Fruit fly (Drosophila melanogaster) whole organism, adult: ENCODE results near the gene CAHbeta.

Source experiments
- CG11617 ChIP-seq: fragments of 200-800 bp; sonication (Bioruptor generic); optimal IDR thresholded peaks from 2 replicates; lab custom pipeline; 2017; ENCODE audit warnings: mild to moderate bottlenecking, missing biosample characterization, missing genetic modification reagents, missing genetic modification characterization
- CG12768 ChIP-seq: fragments of 200-800 bp; sonication (Bioruptor generic); optimal IDR thresholded peaks from 2 replicates; lab custom pipeline; 2017; ENCODE audit warnings: missing biosample characterization, missing genetic modification characterization, mild to moderate bottlenecking, moderate library complexity, missing genetic modification reagents
- CG14711 ChIP-seq: fragments of 200-800 bp; sonication (Bioruptor generic); optimal IDR thresholded peaks from 2 replicates; lab custom pipeline; 2018; ENCODE audit warnings: missing biosample characterization, mild to moderate bottlenecking, missing genetic modification characterization, moderate library complexity
- CG1620 ChIP-seq: fragments of 200-800 bp; sonication (Bioruptor generic); optimal IDR thresholded peaks from 2 replicates; lab custom pipeline; 2016; ENCODE audit warnings: missing biosample characterization, missing genetic modification characterization
- CG33017 ChIP-seq: fragments of 200-800 bp; sonication (Bioruptor generic); optimal IDR thresholded peaks from 2 replicates; lab custom pipeline; 2018; ENCODE audit warnings: missing biosample characterization, mild to moderate bottlenecking, missing genetic modification characterization, moderate library complexity
- CG5204 ChIP-seq: fragments of 200-800 bp; sonication (Bioruptor generic); optimal IDR thresholded peaks from 2 replicates; lab custom pipeline; 2016; ENCODE audit warnings: missing biosample characterization, missing genetic modification characterization
- CG7045 ChIP-seq: fragments of 200-800 bp; sonication (Bioruptor generic); optimal IDR thresholded peaks from 2 replicates; lab custom pipeline; 2017; ENCODE audit warnings: missing biosample characterization, mild to moderate bottlenecking, missing genetic modification characterization
- CG7101 ChIP-seq: fragments of 200-800 bp; sonication (Bioruptor generic); optimal IDR thresholded peaks from 2 replicates; lab custom pipeline; 2018; ENCODE audit warnings: missing biosample characterization, mild to moderate bottlenecking, missing genetic modification characterization, moderate library complexity
- Clk ChIP-seq: fragments of 200-800 bp; sonication (Bioruptor generic); optimal IDR thresholded peaks from 2 replicates; lab custom pipeline; 2017; ENCODE audit warnings: missing biosample characterization, missing genetic modification characterization
- Crg-1 ChIP-seq: fragments of 200-800 bp; sonication (Bioruptor generic); optimal IDR thresholded peaks from 2 replicates; lab custom pipeline; 2016; ENCODE audit warnings: missing biosample characterization, missing genetic modification characterization
- Hr96 ChIP-seq: fragments of 200-800 bp; sonication (Bioruptor generic); optimal IDR thresholded peaks from 2 replicates; lab custom pipeline; 2016; ENCODE audit warnings: missing biosample characterization, missing genetic modification characterization
- Mnt ChIP-seq: fragments of 200-800 bp; sonication (Bioruptor generic); optimal IDR thresholded peaks from 2 replicates; lab custom pipeline; 2016; ENCODE audit warnings: missing biosample characterization, mild to moderate bottlenecking, missing genetic modification characterization
- bab1 ChIP-seq: fragments of 200-800 bp; sonication (Bioruptor generic); optimal IDR thresholded peaks from 3 replicates; lab custom pipeline; 2019; ENCODE audit warnings: missing biosample characterization, mild to moderate bottlenecking, missing genetic modification characterization, moderate library complexity
- cic ChIP-seq: fragments of 200-800 bp; sonication (Bioruptor generic); optimal IDR thresholded peaks from 2 replicates; lab custom pipeline; 2017; ENCODE audit warnings: missing biosample characterization, mild to moderate bottlenecking, missing genetic modification characterization, moderate library complexity
- cnc ChIP-seq, 2 experiments: fragments of >200 bp; optimal IDR thresholded peaks; 2 replicates each; lab custom pipeline; 2017
- kay ChIP-seq: fragments of 200-800 bp; sonication (Bioruptor generic); peaks from one replicate; lab custom pipeline; 2016; ENCODE audit warnings: missing biosample characterization, missing genetic modification characterization, borderline replicate concordance
- ovo ChIP-seq: fragments of 200-800 bp; sonication (Bioruptor generic); optimal IDR thresholded peaks from 2 replicates; lab custom pipeline; 2016; ENCODE audit warnings: missing biosample characterization, missing genetic modification characterization
- pad ChIP-seq: fragments of 200-800 bp; sonication (Bioruptor generic); optimal IDR thresholded peaks from 3 replicates; lab custom pipeline; 2017; ENCODE audit warnings: missing biosample characterization, missing genetic modification characterization, mild to moderate bottlenecking, moderate library complexity, missing genetic modification reagents
- tj ChIP-seq: fragments of 200-800 bp; sonication (Bioruptor generic); optimal IDR thresholded peaks from 3 replicates; lab custom pipeline; 2017; ENCODE audit warnings: missing biosample characterization, mild to moderate bottlenecking, missing genetic modification characterization, moderate library complexity
- toe ChIP-seq: fragments of 200-800 bp; sonication (Bioruptor generic); optimal IDR thresholded peaks from 2 replicates; lab custom pipeline; 2016; ENCODE audit warnings: missing biosample characterization, missing genetic modification characterization

The CAHbeta gene

dm6 chr3R:8938494-8939404, 41.9 kb upstream of the CAHbeta start, which contains the start of gene ScsbetaA:
TSS of gene ScsbetaA (plus strand) at chr3R:8938724.
- TF ChIP-seq kay (peak; percentile 80), pad (GFP tag; lab: Kevin White, UChicago) (peak; percentile 20), bab1 (GFP tag; lab: Kevin White, UChicago) (peak; percentile 5), CG12768 (GFP tag; lab: Kevin White, UChicago) (peak; percentile 10), Crg-1 (no peak), toe (GFP tag; lab: Kevin White, UChicago) (peak; percentile 40), tj (GFP tag; lab: Kevin White, UChicago) (peak; percentile 75), ovo (peak; percentile 50), CG11617 (GFP tag; lab: Kevin White, UChicago) (peak; percentile 3), CG14711 (tag; lab: Kevin White, UChicago) (peak; percentile 23), cic (GFP tag; lab: Kevin White, UChicago) (peak; percentile 82), CG33017 (tag; lab: Kevin White, UChicago) (no peak), Hr96 (GFP tag; lab: Kevin White, UChicago) (no peak)

DNA sequence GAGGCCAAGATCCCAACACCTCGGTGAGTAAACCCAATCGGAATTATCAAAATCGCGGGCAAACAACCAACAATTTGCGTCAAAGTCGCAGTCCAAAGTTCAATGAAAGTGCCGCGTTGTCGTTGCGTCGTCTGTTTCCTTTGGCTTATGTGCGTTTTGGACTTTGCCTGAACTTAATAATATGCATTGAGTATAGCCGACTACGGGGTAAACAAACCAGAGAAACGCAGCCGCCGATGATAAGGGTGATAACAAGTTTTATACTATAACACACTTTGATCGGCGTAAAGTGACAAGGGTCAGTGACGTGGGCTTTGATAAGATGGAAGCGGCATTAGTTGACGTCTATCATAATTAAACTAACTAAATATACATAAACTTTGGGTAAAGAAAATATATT, 40.9 kb upstream of the CAHbeta start:
- TF ChIP-seq Crg-1, result no peak
- no peak for TF ChIP-seq bab1 (GFP tag; lab: Kevin White, UChicago)
- TF ChIP-seq CG33017 (tag; lab: Kevin White, UChicago), result peak; percentile 48
- TF ChIP-seq Hr96 (GFP tag; lab: Kevin White, UChicago), result peak; percentile 23
- no peak for TF ChIP-seq cnc (optimal IDR thresholded peaks at IDR 0.05; lab: Kevin White, UChicago)
- TF ChIP-seq Mnt, result no peak
- TF ChIP-seq CG7101 (tag; lab: Kevin White, UChicago), result no peak
- no peak for TF ChIP-seq CG11617 (GFP tag; lab: Kevin White, UChicago)
- TF ChIP-seq tj (GFP tag; lab: Kevin White, UChicago), result no peak
- no peak for TF ChIP-seq Clk (GFP tag; lab: Kevin White, UChicago)
- TF ChIP-seq toe (GFP tag; lab: Kevin White, UChicago), result no peak
- TF ChIP-seq CG14711 (tag; lab: Kevin White, UChicago), result no peak
- peak; percentile 30 for TF ChIP-seq cic (GFP tag; lab: Kevin White, UChicago)
- TF ChIP-seq kay, result peak; percentile 86
- TF ChIP-seq ovo, result no peak
- TF ChIP-seq CG5204 (GFP tag; lab: Kevin White, UChicago), result no peak
- peak; percentile 96 for TF ChIP-seq CG12768 (GFP tag; lab: Kevin White, UChicago)
- TF ChIP-seq pad (GFP tag; lab: Kevin White, UChicago), result no peak
- TF ChIP-seq CG7045, result no peak

- TF ChIP-seq CG7101 (tag; lab: Kevin White, UChicago) (peak; percentile 49), CG33017 (tag; lab: Kevin White, UChicago) (peak; percentile 3), CG14711 (tag; lab: Kevin White, UChicago) (peak; percentile 32), toe (GFP tag; lab: Kevin White, UChicago) (peak; percentile 29), bab1 (GFP tag; lab: Kevin White, UChicago) (peak; percentile 66), Mnt (peak; percentile 89), tj (GFP tag; lab: Kevin White, UChicago) (no peak), pad (GFP tag; lab: Kevin White, UChicago) (no peak), CG1620 (GFP tag; lab: Kevin White, UChicago) (peak; percentile 27)
Observed at dm6 chr3R:8944866-8945265, 35.8 kb upstream of the CAHbeta start, which contains the start of gene CG11964. TSS of gene CG11964 (minus strand) at chr3R:8945020.

DNA sequence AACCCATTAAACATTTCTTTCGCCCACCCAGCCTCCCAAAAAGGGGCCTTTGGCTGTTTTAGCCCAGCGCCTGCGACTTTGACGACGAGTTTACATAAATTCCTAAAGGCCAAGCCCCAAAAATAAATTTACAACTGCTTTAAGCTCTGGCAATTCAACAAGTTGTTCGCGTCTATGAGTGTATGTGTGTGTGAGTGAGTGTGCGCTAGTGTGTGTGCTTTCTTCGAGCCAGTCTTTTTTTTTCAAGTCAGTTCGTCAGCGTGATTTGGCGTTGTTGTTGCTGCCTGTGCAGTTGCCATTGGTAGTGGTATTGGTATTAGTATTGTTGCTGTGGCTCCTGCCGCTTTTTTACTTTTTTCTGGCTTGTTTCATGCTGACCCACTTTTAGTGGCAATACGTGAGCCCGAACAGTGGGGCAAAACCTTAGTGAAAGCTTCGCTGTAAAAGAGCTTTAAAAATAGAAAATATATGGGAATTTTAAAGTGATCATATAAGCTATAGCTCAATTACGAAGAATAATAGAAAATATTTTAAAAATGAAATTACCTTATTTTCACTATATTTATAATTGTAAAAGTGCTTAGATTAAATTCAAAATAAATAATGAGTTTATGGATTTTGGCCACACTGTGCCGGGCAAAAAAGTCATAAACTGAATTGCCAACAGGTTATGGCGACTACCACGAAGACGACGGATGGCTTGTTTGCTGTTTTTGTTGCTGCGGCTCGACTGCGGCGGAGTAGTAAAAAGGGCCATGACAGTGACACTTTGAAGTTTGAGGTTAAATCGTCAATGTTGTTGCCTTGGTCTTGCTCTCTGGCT, 34.9 kb upstream of the CAHbeta start:
- no peak for TF ChIP-seq cic (GFP tag; lab: Kevin White, UChicago)
- no peak for TF ChIP-seq bab1 (GFP tag; lab: Kevin White, UChicago)
- TF ChIP-seq CG7045, result no peak
- TF ChIP-seq CG5204 (GFP tag; lab: Kevin White, UChicago), result no peak
- TF ChIP-seq ovo, result no peak
- TF ChIP-seq cnc (optimal IDR thresholded peaks at IDR 0.05; lab: Kevin White, UChicago), result no peak
- no peak for TF ChIP-seq pad (GFP tag; lab: Kevin White, UChicago)
- TF ChIP-seq CG33017 (tag; lab: Kevin White, UChicago), result no peak
- TF ChIP-seq kay, result no peak
- no peak for TF ChIP-seq CG7101 (tag; lab: Kevin White, UChicago)
- TF ChIP-seq toe (GFP tag; lab: Kevin White, UChicago), result no peak
- no peak for TF ChIP-seq Clk (GFP tag; lab: Kevin White, UChicago)

dm6 chr3R:8946429-8946828, 34.2 kb upstream of the CAHbeta start:
- TF ChIP-seq tj (GFP tag; lab: Kevin White, UChicago) (no peak), cic (GFP tag; lab: Kevin White, UChicago) (no peak), bab1 (GFP tag; lab: Kevin White, UChicago) (no peak), kay (no peak)
